Fruit fly (Drosophila melanogaster) whole organism: ENCODE measurements around the gene CG8927.
"Not testable (repeated sequence)": the region's sequence is repeated elsewhere in the genome, so short reads cannot be mapped to it uniquely, and the experiment has no call there.

Source experiments
- CG8478 ChIP-seq: fragments of >200 bp; optimal IDR thresholded peaks from 2 replicates; lab custom pipeline; 2018; ENCODE audit warnings: inconsistent platforms
- Dll ChIP-seq: fragments of >200 bp; optimal IDR thresholded peaks from 2 replicates; lab custom pipeline; 2017
- EcR ChIP-seq, 2 experiments: fragments of >200 bp; optimal IDR thresholded peaks; 2 replicates each; lab custom pipeline; 2017; ENCODE audit warnings: missing biosample characterization in 2 of 2, missing genetic modification characterization in 2 of 2, missing genetic modification reagents in 2 of 2
- pan ChIP-seq: fragments of >200 bp; optimal IDR thresholded peaks from 2 replicates; lab custom pipeline; 2017
- psq ChIP-seq: fragments of >200 bp; optimal IDR thresholded peaks from 2 replicates; lab custom pipeline; 2017
- usp ChIP-seq: fragments of >200 bp; optimal IDR thresholded peaks from 2 replicates; lab custom pipeline; 2017; ENCODE audit warnings: missing biosample characterization, missing genetic modification characterization, mixed read lengths

The CG8927 gene

dm6 chr3R:16157564-16158242, 23.1 kb upstream of the CG8927 start:
- no peak for TF ChIP-seq usp
- TF ChIP-seq Dll (lab: Kevin White, UChicago), result peak; percentile 34

- no peak for TF ChIP-seq CG8478
- TF ChIP-seq pan, result no peak
- no peak for TF ChIP-seq psq (lab: Kevin White, UChicago)
- TF ChIP-seq EcR (GFP tag; optimal IDR thresholded peaks at IDR 0.05; lab: Kevin White, UChicago), result no peak
- TF ChIP-seq usp, result no peak
- no peak for TF ChIP-seq Dll (lab: Kevin White, UChicago)
Observed at dm6 chr3R:16168088-16168487, 12.7 kb upstream of the CG8927 start.

- TF ChIP-seq pan (no peak), CG8478 (no peak), psq (lab: Kevin White, UChicago) (no peak), usp (no peak), Dll (lab: Kevin White, UChicago) (no peak), EcR (GFP tag; optimal IDR thresholded peaks at IDR 0.05; lab: Kevin White, UChicago) (no peak)
Observed at dm6 chr3R:16171747-16172146, 9.1 kb upstream of the CG8927 start, which contains the start of gene CG8925. TSS of gene CG8925 (plus strand) at chr3R:16171991.

- TF ChIP-seq Dll (lab: Kevin White, UChicago) (no peak), CG8478 (no peak), EcR (GFP tag; optimal IDR thresholded peaks at IDR 0.05; lab: Kevin White, UChicago) (no peak), pan (no peak), usp (no peak), psq (lab: Kevin White, UChicago) (no peak)
Observed at dm6 chr3R:16173500-16173899, 7.3 kb upstream of the CG8927 start.

- no peak for TF ChIP-seq CG8478
- TF ChIP-seq pan, result no peak
- no peak for TF ChIP-seq usp
- no peak for TF ChIP-seq EcR (GFP tag; optimal IDR thresholded peaks at IDR 0.05; lab: Kevin White, UChicago)
- TF ChIP-seq psq (lab: Kevin White, UChicago), result no peak
Observed at dm6 chr3R:16176526-16176925, 4.3 kb upstream of the CG8927 start.

- TF ChIP-seq Dll (lab: Kevin White, UChicago), result no peak
- TF ChIP-seq EcR (GFP tag; optimal IDR thresholded peaks at IDR 0.05; lab: Kevin White, UChicago), result peak in 1 of 2 experiments; percentile 23
Observed at dm6 chr3R:16182269-16182875, 1.6 kb downstream of the CG8927 start.

- TF ChIP-seq usp, result no peak
Observed at dm6 chr3R:16186791-16187681, 6.2 kb downstream of the CG8927 start, which contains the start of gene sra. TSS of gene sra (plus strand) at chr3R:16186999.

- TF ChIP-seq EcR (GFP tag; optimal IDR thresholded peaks at IDR 0.05; lab: Kevin White, UChicago) (no peak), usp (no peak), pan (no peak), Dll (lab: Kevin White, UChicago) (no peak), CG8478 (no peak), psq (lab: Kevin White, UChicago) (no peak)
Observed at dm6 chr3R:16187737-16188136, 6.9 kb downstream of the CG8927 start.

- not testable (repeated sequence) for TF ChIP-seq pan, CG8478, usp
Observed at dm6 chr3R:16189464-16189863, 8.6 kb downstream of the CG8927 start, which contains the start of gene Bin1. TSS of gene Bin1 (minus strand) at chr3R:16189564.

- TF ChIP-seq Dll (lab: Kevin White, UChicago) (no peak), pan (no peak)
Observed at dm6 chr3R:16190183-16190763, 9.5 kb downstream of the CG8927 start.

- TF ChIP-seq CG8478 (no peak), pan (no peak), usp (no peak), psq (lab: Kevin White, UChicago) (no peak), EcR (GFP tag; optimal IDR thresholded peaks at IDR 0.05; lab: Kevin White, UChicago) (no peak), Dll (lab: Kevin White, UChicago) (no peak)
Observed at dm6 chr3R:16190782-16191181, 10.0 kb downstream of the CG8927 start.

- no peak for TF ChIP-seq EcR (GFP tag; optimal IDR thresholded peaks at IDR 0.05; lab: Kevin White, UChicago)
- no peak for TF ChIP-seq usp
- TF ChIP-seq pan, result no peak
- TF ChIP-seq CG8478, result no peak
- TF ChIP-seq psq (lab: Kevin White, UChicago), result no peak
- no peak for TF ChIP-seq Dll (lab: Kevin White, UChicago)
Observed at dm6 chr3R:16200497-16201019, 19.7 kb downstream of the CG8927 start.
